Worm (Caenorhabditis elegans) whole organism, early embryonic: ENCODE measurements around the gene skpo-1.

Source experiments
- B0310.2 ChIP-seq: sonication (generic microtip); optimal IDR thresholded peaks from 2 replicates; lab custom pipeline; 2016; ENCODE audit warnings: mild to moderate bottlenecking, missing genetic modification characterization, missing compliant biosample characterization
- F13C5.2 ChIP-seq: sonication (generic microtip); optimal IDR thresholded peaks from 2 replicates; lab custom pipeline; 2017; ENCODE audit warnings: mild to moderate bottlenecking, missing genetic modification characterization, inconsistent platforms, missing compliant biosample characterization
- aly-1 ChIP-seq: sonication (generic microtip); optimal IDR thresholded peaks from 2 replicates; lab custom pipeline; 2016; ENCODE audit warnings: missing genetic modification characterization, missing compliant biosample characterization
- ama-1 ChIP-seq: fragments of 150-350 bp; optimal IDR thresholded peaks from 2 replicates; lab custom pipeline; 2014
- ets-7 ChIP-seq: sonication (generic microtip); optimal IDR thresholded peaks from 2 replicates; lab custom pipeline; 2016; ENCODE audit warnings: missing genotype, missing genetic modification characterization, missing compliant biosample characterization
- flt-1 ChIP-seq: fragments of 200-800 bp; sonication (Bioruptor generic); IDR thresholded peaks from 2 replicates; pipeline ENCODE4 v1.3.6; 2022; ENCODE audit warnings: missing genetic modification characterization, missing compliant biosample characterization
- hmbx-1 ChIP-seq: sonication (generic microtip); optimal IDR thresholded peaks from 2 replicates; lab custom pipeline; 2016; ENCODE audit warnings: mild to moderate bottlenecking, missing genetic modification characterization, missing compliant biosample characterization
- hnd-1 ChIP-seq: sonication (generic microtip); optimal IDR thresholded peaks from 2 replicates; lab custom pipeline; 2016; ENCODE audit warnings: missing genetic modification characterization, missing compliant biosample characterization
- scrt-1 ChIP-seq: fragments of 200-800 bp; sonication (Bioruptor generic); IDR thresholded peaks from 2 replicates; pipeline ENCODE4 v1.3.6; 2022; ENCODE audit warnings: missing genetic modification characterization, missing compliant biosample characterization
- sea-1 ChIP-seq: fragments of 200-800 bp; sonication (Bioruptor generic); conservative IDR thresholded peaks from 2 replicates; pipeline ENCODE4 v1.3.6; 2022; ENCODE audit warnings: missing genetic modification characterization, missing compliant biosample characterization
- tbx-11 ChIP-seq: fragments of 200-800 bp; sonication (Bioruptor generic); IDR thresholded peaks from 2 replicates; pipeline ENCODE4 v1.3.6; 2022; ENCODE audit warnings: missing genetic modification characterization, missing compliant biosample characterization
- tbx-37 ChIP-seq: fragments of 200-800 bp; sonication (Bioruptor generic); conservative IDR thresholded peaks from 2 replicates; pipeline ENCODE4 v1.3.6; 2022; ENCODE audit warnings: missing genetic modification reagents, missing genetic modification characterization, missing compliant biosample characterization

DNA sequence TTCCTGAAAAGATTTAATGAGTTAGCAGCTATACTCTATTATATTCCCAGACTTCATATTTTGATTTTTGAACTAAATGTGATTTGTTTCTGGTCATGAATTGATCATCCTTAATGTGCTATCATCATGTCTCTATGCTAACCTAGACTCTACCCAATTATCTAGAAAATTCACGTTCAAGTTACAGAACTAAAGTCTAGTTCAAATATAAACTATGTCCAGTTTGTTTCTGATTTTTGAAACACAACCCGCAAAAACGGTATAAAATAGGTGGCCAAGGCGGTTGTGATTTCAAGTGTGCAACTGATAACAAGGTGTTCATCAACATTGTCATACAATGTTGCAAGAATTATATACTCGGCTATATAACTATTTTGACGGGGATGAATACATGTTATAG lies 13.9 kb downstream of the skpo-1 start, which contains the start of gene F49E12.10:
- TF ChIP-seq ama-1 (lab: Kevin White, UChicago) (no peak), hmbx-1 (tag; lab: Kevin White, UChicago) (no peak), tbx-37 (GFP tag; lab: Robert Waterston, UW) (no peak), scrt-1 (GFP tag; lab: Robert Waterston, UW) (no peak), aly-1 (no peak), hnd-1 (no peak), B0310.2 (tag; lab: Kevin White, UChicago) (no peak), F13C5.2 (tag; lab: Kevin White, UChicago) (no peak), flt-1 (no peak), tbx-11 (no peak), sea-1 (GFP tag; lab: Robert Waterston, UW) (no peak), ets-7 (tag; lab: Kevin White, UChicago) (no peak)
